Fruit fly (Drosophila melanogaster) whole organism, embryonic: Measurements from ENCODE around the gene Hecw.

Experiments used
- Ada2b ChIP-seq: fragments of 200-800 bp; sonication (Bioruptor generic); IDR thresholded peaks from 2 replicates; pipeline ENCODE4 v1.3.6; 2022; ENCODE audit warnings: missing biosample characterization, missing genetic modification characterization
- Antp ChIP-seq: fragments of 200-800 bp; sonication (Bioruptor generic); optimal IDR thresholded peaks from 3 replicates; lab custom pipeline; 2016; ENCODE audit warnings: missing biosample characterization, missing genetic modification characterization
- B-H2 ChIP-seq: fragments of 200-800 bp; sonication (Bioruptor generic); optimal IDR thresholded peaks from 2 replicates; lab custom pipeline; 2018; ENCODE audit warnings: missing biosample characterization, mild to moderate bottlenecking, missing genetic modification characterization
- CG10959 ChIP-seq: fragments of 200-800 bp; sonication (Bioruptor generic); IDR thresholded peaks from 2 replicates; pipeline ENCODE4 v1.3.6; 2022; ENCODE audit warnings: missing biosample characterization, missing genetic modification characterization
- CG11696 ChIP-seq: fragments of 200-800 bp; sonication (Bioruptor generic); IDR thresholded peaks from 2 replicates; pipeline ENCODE4 v1.3.6; 2022; ENCODE audit warnings: missing biosample characterization, missing genetic modification characterization
- CG12236 ChIP-seq: fragments of 200-800 bp; sonication (Bioruptor generic); optimal IDR thresholded peaks from 2 replicates; lab custom pipeline; 2016; ENCODE audit warnings: missing biosample characterization, missing genetic modification characterization
- CG12391 ChIP-seq: fragments of 200-800 bp; sonication (Bioruptor generic); optimal IDR thresholded peaks from 3 replicates; lab custom pipeline; 2018; ENCODE audit warnings: missing biosample characterization, mild to moderate bottlenecking, missing genetic modification characterization, moderate library complexity
- CG13894 ChIP-seq: fragments of 200-800 bp; sonication (Bioruptor generic); optimal IDR thresholded peaks from 3 replicates; lab custom pipeline; 2018; ENCODE audit warnings: missing biosample characterization, mild to moderate bottlenecking, missing genetic modification characterization, moderate library complexity
- CG1602 ChIP-seq: fragments of 200-800 bp; sonication (Bioruptor generic); optimal IDR thresholded peaks from 3 replicates; lab custom pipeline; 2016; ENCODE audit warnings: missing biosample characterization, missing genetic modification characterization
- CG1647 ChIP-seq: fragments of 200-800 bp; sonication (Bioruptor generic); optimal IDR thresholded peaks from 3 replicates; lab custom pipeline; 2016; ENCODE audit warnings: missing biosample characterization, missing genetic modification characterization
- CG18764 ChIP-seq: fragments of 200-800 bp; sonication (Bioruptor generic); optimal IDR thresholded peaks from 3 replicates; lab custom pipeline; 2016; ENCODE audit warnings: missing biosample characterization, missing genetic modification characterization
- CG2678 ChIP-seq: fragments of 200-800 bp; sonication (Bioruptor generic); optimal IDR thresholded peaks from 3 replicates; lab custom pipeline; 2019; ENCODE audit warnings: missing biosample characterization, mild to moderate bottlenecking, missing genetic modification characterization, moderate library complexity
- CG33213 ChIP-seq: fragments of 200-800 bp; sonication (Bioruptor generic); optimal IDR thresholded peaks from 3 replicates; lab custom pipeline; 2016; ENCODE audit warnings: missing biosample characterization, missing genetic modification characterization
- CG34224 ChIP-seq: fragments of 200-800 bp; sonication (Bioruptor generic); IDR thresholded peaks from 3 replicates; pipeline ENCODE4 v1.3.6; 2022; ENCODE audit warnings: missing biosample characterization, missing genetic modification characterization; ENCODE audit not compliant: partially characterized antibody
- CG4328 ChIP-seq: fragments of 200-800 bp; sonication (Bioruptor generic); optimal IDR thresholded peaks from 3 replicates; lab custom pipeline; 2017; ENCODE audit warnings: missing biosample characterization, missing genetic modification reagents, missing genetic modification characterization
- CG43689 ChIP-seq: fragments of 200-800 bp; sonication (Bioruptor generic); IDR thresholded peaks from 2 replicates; pipeline ENCODE4 v1.3.6; 2022; ENCODE audit warnings: missing biosample characterization, missing genetic modification characterization
- CG4424 ChIP-seq: fragments of 200-800 bp; sonication (Bioruptor generic); optimal IDR thresholded peaks from 3 replicates; lab custom pipeline; 2016; ENCODE audit warnings: missing biosample characterization, missing genetic modification characterization
- CG4820 ChIP-seq: fragments of 200-800 bp; sonication (Bioruptor generic); optimal IDR thresholded peaks from 3 replicates; lab custom pipeline; 2016; ENCODE audit warnings: missing biosample characterization, missing genetic modification characterization
- CG7372 ChIP-seq: fragments of 200-800 bp; sonication (Bioruptor generic); IDR thresholded peaks from 2 replicates; pipeline ENCODE4 v1.3.6; 2022; ENCODE audit warnings: missing biosample characterization, missing genetic modification characterization
- CG8089 ChIP-seq: fragments of 200-800 bp; sonication (Bioruptor generic); optimal IDR thresholded peaks from 3 replicates; lab custom pipeline; 2016; ENCODE audit warnings: missing biosample characterization, missing genetic modification characterization
- CG8281 ChIP-seq: fragments of 200-800 bp; sonication (Bioruptor generic); optimal IDR thresholded peaks from 2 replicates; lab custom pipeline; 2018; ENCODE audit warnings: missing biosample characterization, mild to moderate bottlenecking, missing genetic modification characterization, moderate library complexity
- CkIIα-i1 ChIP-seq: fragments of 200-800 bp; sonication (Bioruptor generic); IDR thresholded peaks from 2 replicates; pipeline ENCODE4 v1.3.6; 2022; ENCODE audit warnings: missing biosample characterization, missing genetic modification characterization
- Dbx ChIP-seq: fragments of 200-800 bp; sonication (Bioruptor generic); IDR thresholded peaks from 3 replicates; pipeline ENCODE4 v1.3.6; 2022; ENCODE audit warnings: missing biosample characterization, missing genetic modification characterization
- Ets65A ChIP-seq: fragments of 200-800 bp; sonication (Bioruptor generic); peaks from one replicate; lab custom pipeline; 2016; ENCODE audit warnings: missing biosample characterization, missing genetic modification characterization
- H2.0 ChIP-seq: fragments of 200-800 bp; sonication (Bioruptor generic); IDR thresholded peaks from 2 replicates; pipeline ENCODE4 v1.3.6; 2022; ENCODE audit warnings: missing biosample characterization, missing genetic modification characterization
- HLH4C ChIP-seq: fragments of 200-800 bp; sonication (Bioruptor generic); IDR thresholded peaks from 3 replicates; pipeline ENCODE4 v1.3.6; 2022; ENCODE audit warnings: missing biosample characterization, missing genetic modification characterization; ENCODE audit not compliant: partially characterized antibody
- Hmr ChIP-seq: fragments of 200-800 bp; sonication (Bioruptor generic); optimal IDR thresholded peaks from 3 replicates; lab custom pipeline; 2017; ENCODE audit warnings: mild to moderate bottlenecking, missing biosample characterization, missing genetic modification reagents, missing genetic modification characterization
- Mad ChIP-seq: fragments of 200-800 bp; sonication (Bioruptor generic); optimal IDR thresholded peaks from 2 replicates; lab custom pipeline; 2016; ENCODE audit warnings: missing biosample characterization, missing genetic modification characterization
- Nf-YC ChIP-seq: fragments of 200-800 bp; optimal IDR thresholded peaks from 3 replicates; lab custom pipeline; 2019; ENCODE audit warnings: missing biosample characterization, mild to moderate bottlenecking, missing genetic modification characterization, moderate library complexity
- Oaz ChIP-seq: fragments of 200-800 bp; sonication (Bioruptor generic); IDR thresholded peaks from 2 replicates; pipeline ENCODE4 v1.3.6; 2022; ENCODE audit warnings: missing biosample characterization, missing genetic modification characterization
- Ptx1 ChIP-seq: fragments of 200-800 bp; sonication (Bioruptor generic); IDR thresholded peaks from 2 replicates; pipeline ENCODE4 v1.3.6; 2022; ENCODE audit warnings: missing biosample characterization, missing genetic modification characterization
- ac ChIP-seq: fragments of 200-800 bp; sonication (Bioruptor generic); optimal IDR thresholded peaks from 3 replicates; lab custom pipeline; 2017; ENCODE audit warnings: missing biosample characterization, mild to moderate bottlenecking, missing genetic modification characterization
- bowl ChIP-seq: fragments of 200-800 bp; sonication (Bioruptor generic); IDR thresholded peaks from 2 replicates; pipeline ENCODE4 v1.3.6; 2022; ENCODE audit warnings: missing biosample characterization, missing genetic modification characterization
- caup ChIP-seq: fragments of 200-800 bp; sonication (Bioruptor generic); optimal IDR thresholded peaks from 3 replicates; lab custom pipeline; 2017; ENCODE audit warnings: missing biosample characterization, mild to moderate bottlenecking, missing genetic modification characterization, moderate library complexity; ENCODE audit not compliant: severe bottlenecking
- crol ChIP-seq: fragments of 200-800 bp; sonication (Bioruptor generic); IDR thresholded peaks from 2 replicates; pipeline ENCODE4 v1.3.6; 2022; ENCODE audit warnings: missing biosample characterization, missing genetic modification characterization
- dan ChIP-seq: fragments of 200-800 bp; sonication (Bioruptor generic); IDR thresholded peaks from 2 replicates; pipeline ENCODE4 v1.3.6; 2022; ENCODE audit warnings: missing biosample characterization, missing genetic modification characterization
- eyg ChIP-seq: fragments of 200-800 bp; sonication (Bioruptor generic); optimal IDR thresholded peaks from 3 replicates; lab custom pipeline; 2016; ENCODE audit warnings: missing biosample characterization, missing genetic modification characterization
- gfzf ChIP-seq: fragments of 200-800 bp; sonication (Bioruptor generic); optimal IDR thresholded peaks from 2 replicates; lab custom pipeline; 2016; ENCODE audit warnings: missing biosample characterization, mild to moderate bottlenecking, missing genetic modification characterization, moderate library complexity
- h ChIP-seq: fragments of >200 bp; optimal IDR thresholded peaks from 2 replicates; lab custom pipeline; 2017
- hth ChIP-seq: fragments of >200 bp; optimal IDR thresholded peaks from 2 replicates; lab custom pipeline; 2017; ENCODE audit warnings: inconsistent platforms
- kay ChIP-seq: fragments of 200-800 bp; sonication (Bioruptor generic); optimal IDR thresholded peaks from 2 replicates; lab custom pipeline; 2016; ENCODE audit warnings: missing biosample characterization, missing genetic modification characterization
- lmd ChIP-seq: fragments of 200-800 bp; sonication (Bioruptor generic); IDR thresholded peaks from 2 replicates; pipeline ENCODE4 v1.3.6; 2022; ENCODE audit warnings: missing biosample characterization, missing genetic modification characterization
- mld ChIP-seq: fragments of 200-800 bp; sonication (Bioruptor generic); IDR thresholded peaks from 3 replicates; pipeline ENCODE4 v1.3.6; 2022; ENCODE audit warnings: missing biosample characterization, missing genetic modification characterization; ENCODE audit not compliant: partially characterized antibody
- nerfin-2 ChIP-seq: fragments of 200-800 bp; sonication (Bioruptor generic); IDR thresholded peaks from 2 replicates; pipeline ENCODE4 v1.3.6; 2022; ENCODE audit warnings: missing biosample characterization, missing genetic modification characterization; ENCODE audit not compliant: partially characterized antibody
- onecut ChIP-seq: fragments of 200-800 bp; sonication (Bioruptor generic); IDR thresholded peaks from 2 replicates; pipeline ENCODE4 v1.3.6; 2022; ENCODE audit warnings: missing biosample characterization, missing genetic modification characterization
- p53 ChIP-seq: fragments of 200-800 bp; sonication (Bioruptor generic); optimal IDR thresholded peaks from 2 replicates; lab custom pipeline; 2016; ENCODE audit warnings: missing biosample characterization, missing genetic modification characterization
- salm ChIP-seq: fragments of 200-800 bp; sonication (Bioruptor generic); optimal IDR thresholded peaks from 2 replicates; lab custom pipeline; 2018; ENCODE audit warnings: missing biosample characterization, mild to moderate bottlenecking, missing genetic modification characterization
- tio ChIP-seq: fragments of 200-800 bp; sonication (Bioruptor generic); optimal IDR thresholded peaks from 2 replicates; lab custom pipeline; 2017; ENCODE audit warnings: missing biosample characterization, missing genetic modification characterization, inconsistent platforms
- tll ChIP-seq, 2 experiments: fragments of 200-800 bp in 1 of 2; fragments of >200 bp in 1 of 2; sonication (Bioruptor generic) in 1 of 2; optimal IDR thresholded peaks; 2 replicates each; lab custom pipeline; 2017 to 2019; ENCODE audit warnings: missing biosample characterization in 2 of 2, missing genetic modification characterization in 2 of 2, mild to moderate bottlenecking in 1 of 2, moderate library complexity in 1 of 2
- zen2 ChIP-seq: fragments of 200-800 bp; sonication (Bioruptor generic); IDR thresholded peaks from 3 replicates; pipeline ENCODE4 v1.3.6; 2022; ENCODE audit warnings: missing biosample characterization, missing genetic modification characterization; ENCODE audit not compliant: partially characterized antibody

Gene Hecw

dm6 chrX:9578696-9579509 lies 29.8 kb upstream of the Hecw start (continued):
- TF ChIP-seq Oaz (GFP tag; lab: Robert Waterston, UW) (peak; percentile 92), CG11696 (GFP tag; lab: Robert Waterston, UW) (peak; percentile 92), bowl (peak; percentile 94), CG33213 (GFP tag; lab: Kevin White, UChicago) (peak; percentile 98), caup (GFP tag; lab: Kevin White, UChicago) (peak; percentile 96), ac (GFP tag; lab: Kevin White, UChicago) (peak; percentile 93), CG8089 (peak; percentile 98), mld (GFP tag; lab: Robert Waterston, UW) (no peak), CG4328 (peak; percentile 75), CG43689 (peak; percentile 94), HLH4C (GFP tag; lab: Robert Waterston, UW) (no peak), lmd (GFP tag; lab: Robert Waterston, UW) (peak; percentile 99), tll (GFP tag; optimal IDR thresholded peaks at IDR 0.05; lab: Kevin White, UChicago) (peak in 1 of 2 experiments; percentile 65), CG12391 (tag; lab: Kevin White, UChicago) (peak; percentile 98), H2.0 (peak; percentile 98), Ada2b (GFP tag; lab: Robert Waterston, UW) (peak; percentile 97), CG2678 (peak; percentile 98), CG1602 (GFP tag; lab: Kevin White, UChicago) (peak; percentile 99), Nf-YC (tag; lab: Kevin White, UChicago) (peak; percentile 60), CG4424 (GFP tag; lab: Kevin White, UChicago) (peak; percentile 98), p53 (GFP tag; lab: Kevin White, UChicago) (peak; percentile 95), CG18764 (GFP tag; lab: Kevin White, UChicago) (peak; percentile 94), crol (GFP tag; lab: Robert Waterston, UW) (peak; percentile 96), Ptx1 (GFP tag; lab: Robert Waterston, UW) (peak; percentile 98), kay (GFP tag; lab: Kevin White, UChicago) (peak; percentile 96), Dbx (GFP tag; lab: Robert Waterston, UW) (peak; percentile 98), CG1647 (GFP tag; lab: Kevin White, UChicago) (peak; percentile 97), CkIIα-i1 (peak; percentile 85), B-H2 (peak; percentile 67), CG4820 (GFP tag; lab: Kevin White, UChicago) (peak; percentile 97), gfzf (GFP tag; lab: Kevin White, UChicago) (peak; percentile 33), CG7372 (GFP tag; lab: Robert Waterston, UW) (peak; percentile 97), h (lab: Kevin White, UChicago) (no peak), CG12236 (GFP tag; lab: Kevin White, UChicago) (peak; percentile 96), nerfin-2 (no peak), onecut (peak; percentile 96), Antp (GFP tag; lab: Kevin White, UChicago) (peak; percentile 98), zen2 (GFP tag; lab: Robert Waterston, UW) (no peak), hth (no peak), CG8281 (peak; percentile 88), CG13894 (tag; lab: Kevin White, UChicago) (peak; percentile 89), Hmr (GFP tag; lab: Kevin White, UChicago) (peak; percentile 98), CG10959 (peak; percentile 98), Ets65A (GFP tag; lab: Kevin White, UChicago) (peak; percentile 100), tio (peak; percentile 97), eyg (GFP tag; lab: Kevin White, UChicago) (peak; percentile 96), CG34224 (GFP tag; lab: Robert Waterston, UW) (no peak), salm (tag; lab: Kevin White, UChicago) (peak; percentile 95), dan (GFP tag; lab: Robert Waterston, UW) (peak; percentile 99), Mad (peak; percentile 98)
